Worm (Caenorhabditis elegans) whole organism, L4 larva: Measurements from ENCODE around the gene hda-1.
A peak's percentile ranks its signal among the peaks of the same experiment; 100 is the strongest.

Experiments used
- F26F4.8 ChIP-seq: fragments of 200-800 bp; sonication (Bioruptor generic); conservative IDR thresholded peaks from 2 replicates; pipeline ENCODE4 v1.3.6; 2022; ENCODE audit warnings: missing genetic modification characterization, missing compliant biosample characterization
- R02D3.7 ChIP-seq: fragments of 150-350 bp; sonication (generic microtip); optimal IDR thresholded peaks from 3 replicates; lab custom pipeline; 2014; ENCODE audit warnings: missing biosample characterization, missing genetic modification characterization
- Y75B8A.6 ChIP-seq: fragments of 200-800 bp; sonication (Bioruptor generic); IDR thresholded peaks from 2 replicates; pipeline ENCODE4 v1.3.6; 2022; ENCODE audit warnings: missing genetic modification reagents, missing genetic modification characterization, missing compliant biosample characterization
- ZK337.2 ChIP-seq: fragments of 200-800 bp; sonication (Bioruptor generic); IDR thresholded peaks from 2 replicates; pipeline ENCODE4 v1.3.6; 2022; ENCODE audit warnings: missing genetic modification reagents, missing genetic modification characterization, missing compliant biosample characterization
- ZK546.5 ChIP-seq, 2 experiments: sonication (generic microtip); optimal IDR thresholded peaks; 2 replicates each; lab custom pipeline; 2017; ENCODE audit warnings: missing biosample characterization in 2 of 2, missing genetic modification characterization in 2 of 2
- aha-1 ChIP-seq: fragments of 150-350 bp; peaks from one replicate; lab custom pipeline; 2014; ENCODE audit warnings: missing biosample characterization, missing genetic modification characterization
- arid-1 ChIP-seq: fragments of 200-800 bp; sonication (Bioruptor generic); conservative IDR thresholded peaks from 2 replicates; pipeline ENCODE4 v1.3.6; 2022; ENCODE audit warnings: missing genetic modification reagents, missing genetic modification characterization, missing compliant biosample characterization
- ceh-28 ChIP-seq: fragments of 150-350 bp; optimal IDR thresholded peaks from 2 replicates; lab custom pipeline; 2014; ENCODE audit warnings: missing biosample characterization, missing genetic modification reagents, missing genetic modification characterization
- ceh-32 ChIP-seq: sonication (generic microtip); optimal IDR thresholded peaks from 2 replicates; lab custom pipeline; 2016; ENCODE audit warnings: mild to moderate bottlenecking, missing genetic modification characterization, missing compliant biosample characterization; ENCODE audit not compliant: poor library complexity
- ceh-44 ChIP-seq: fragments of 200-800 bp; sonication (Bioruptor generic); IDR thresholded peaks from 2 replicates; pipeline ENCODE4 v1.3.6; 2022; ENCODE audit warnings: missing genetic modification reagents, missing genetic modification characterization, missing compliant biosample characterization
- ces-1 ChIP-seq: fragments of 150-350 bp; sonication (generic microtip); optimal IDR thresholded peaks from 4 replicates; lab custom pipeline; 2014; ENCODE audit warnings: missing biosample characterization, missing genetic modification reagents, missing genetic modification characterization
- cey-2 ChIP-seq: sonication (generic microtip); optimal IDR thresholded peaks from 3 replicates; lab custom pipeline; 2017; ENCODE audit warnings: missing genetic modification characterization, mild to moderate bottlenecking, missing compliant biosample characterization, antibody characterized with exemption, borderline replicate concordance; ENCODE audit not compliant: insufficient read depth
- ctbp-1 ChIP-seq: fragments of 200-800 bp; sonication (Bioruptor generic); IDR thresholded peaks from 2 replicates; pipeline ENCODE4 v1.3.6; 2022; ENCODE audit warnings: missing genetic modification reagents, missing genetic modification characterization, missing compliant biosample characterization
- daf-19 ChIP-seq: fragments of 200-800 bp; sonication (Bioruptor generic); conservative IDR thresholded peaks from 2 replicates; pipeline ENCODE4 v1.3.6; 2022; ENCODE audit warnings: missing genetic modification characterization, missing compliant biosample characterization
- dmd-6 ChIP-seq: fragments of 200-800 bp; sonication (Bioruptor generic); IDR thresholded peaks from 2 replicates; pipeline ENCODE4 v1.3.6; 2022; ENCODE audit warnings: missing genetic modification reagents, missing genetic modification characterization, missing compliant biosample characterization
- dmd-8 ChIP-seq: fragments of 200-800 bp; sonication (Bioruptor generic); IDR thresholded peaks from 2 replicates; pipeline ENCODE4 v1.3.6; 2022; ENCODE audit warnings: missing genetic modification characterization, missing compliant biosample characterization
- dmd-9 ChIP-seq: fragments of 200-800 bp; sonication (Bioruptor generic); IDR thresholded peaks from 2 replicates; pipeline ENCODE4 v1.3.6; 2022; ENCODE audit warnings: missing genetic modification reagents, missing genetic modification characterization, missing compliant biosample characterization
- duxl-1 ChIP-seq: sonication (generic microtip); optimal IDR thresholded peaks from 2 replicates; lab custom pipeline; 2016; ENCODE audit warnings: mild to moderate bottlenecking, missing genetic modification characterization, moderate library complexity, missing compliant biosample characterization; ENCODE audit not compliant: poor library complexity
- egl-43 ChIP-seq: fragments of 200-800 bp; sonication (Bioruptor generic); IDR thresholded peaks from 2 replicates; pipeline ENCODE4 v1.3.6; 2022; ENCODE audit warnings: missing genetic modification reagents, missing genetic modification characterization, missing compliant biosample characterization
- fos-1 ChIP-seq: fragments of 150-350 bp; optimal IDR thresholded peaks from 2 replicates; lab custom pipeline; 2014; ENCODE audit warnings: missing biosample characterization, missing genetic modification characterization
- gei-8 ChIP-seq: fragments of 200-800 bp; sonication (Bioruptor generic); optimal IDR thresholded peaks from 2 replicates; lab custom pipeline; 2018; ENCODE audit warnings: mild to moderate bottlenecking, missing genetic modification characterization, missing compliant biosample characterization
- hlh-11 ChIP-seq: fragments of 200-800 bp; sonication (Bioruptor generic); optimal IDR thresholded peaks from 2 replicates; lab custom pipeline; 2018; ENCODE audit warnings: mild to moderate bottlenecking, missing genetic modification characterization, missing compliant biosample characterization
- hmg-1.1 ChIP-seq: fragments of 200-800 bp; sonication (Bioruptor generic); IDR thresholded peaks from 2 replicates; pipeline ENCODE4 v1.3.6; 2022; ENCODE audit warnings: missing genetic modification reagents, missing genetic modification characterization, missing compliant biosample characterization
- lin-15B ChIP-seq: fragments of 150-350 bp; sonication (generic microtip); optimal IDR thresholded peaks from 3 replicates; lab custom pipeline; 2014; ENCODE audit warnings: missing biosample characterization, missing genetic modification characterization
- lin-38 ChIP-seq: fragments of 200-800 bp; sonication (Bioruptor generic); IDR thresholded peaks from 2 replicates; pipeline ENCODE4 v1.3.6; 2022; ENCODE audit warnings: missing genetic modification reagents, missing genetic modification characterization, missing compliant biosample characterization
- mdt-29 ChIP-seq: fragments of 200-800 bp; sonication (Bioruptor generic); IDR thresholded peaks from 2 replicates; pipeline ENCODE4 v1.3.6; 2022; ENCODE audit warnings: missing genetic modification reagents, missing genetic modification characterization, missing compliant biosample characterization
- nhr-102 ChIP-seq: sonication (generic microtip); optimal IDR thresholded peaks from 2 replicates; lab custom pipeline; 2016; ENCODE audit warnings: mild to moderate bottlenecking, missing genetic modification characterization, moderate library complexity, missing compliant biosample characterization
- nhr-28 ChIP-seq: fragments of 150-350 bp; optimal IDR thresholded peaks from 2 replicates; lab custom pipeline; 2014; ENCODE audit warnings: missing biosample characterization, missing genetic modification characterization
- nhr-48 ChIP-seq: sonication (generic microtip); optimal IDR thresholded peaks from 2 replicates; lab custom pipeline; 2016; ENCODE audit warnings: mild to moderate bottlenecking, missing genetic modification characterization, missing compliant biosample characterization
- nhr-6 ChIP-seq: fragments of 150-350 bp; optimal IDR thresholded peaks from 2 replicates; lab custom pipeline; 2014; ENCODE audit warnings: missing biosample characterization, missing genetic modification characterization
- nhr-76 ChIP-seq: fragments of 150-350 bp; optimal IDR thresholded peaks from 2 replicates; lab custom pipeline; 2014; ENCODE audit warnings: missing biosample characterization, missing genetic modification characterization
- pqm-1 ChIP-seq: sonication (generic microtip); optimal IDR thresholded peaks from 2 replicates; lab custom pipeline; 2017; ENCODE audit warnings: missing biosample characterization, missing genetic modification characterization
- rbr-2 ChIP-seq: sonication (generic microtip); optimal IDR thresholded peaks from 2 replicates; lab custom pipeline; 2016; ENCODE audit warnings: missing genotype, missing genetic modification characterization, missing compliant biosample characterization
- skn-1 ChIP-seq: fragments of 150-350 bp; optimal IDR thresholded peaks from 2 replicates; lab custom pipeline; 2014; ENCODE audit warnings: missing biosample characterization, missing genetic modification characterization
- snpc-1.2 ChIP-seq: fragments of 200-800 bp; sonication (Bioruptor generic); IDR thresholded peaks from 2 replicates; pipeline ENCODE4 v1.3.6; 2022; ENCODE audit warnings: missing genetic modification reagents, missing genetic modification characterization, missing compliant biosample characterization
- spr-1 ChIP-seq: sonication (generic microtip); optimal IDR thresholded peaks from 2 replicates; lab custom pipeline; 2016; ENCODE audit warnings: mild to moderate bottlenecking, missing genetic modification characterization, missing compliant biosample characterization
- unc-62 ChIP-seq, 3 experiments: fragments of 150-350 bp in 1 of 3; sonication (generic microtip); optimal IDR thresholded peaks in 2 of 3; peaks in 1 of 3; 1 replicate in 1 of 3; 2 replicates in 2 of 3; lab custom pipeline; 2014 to 2017; ENCODE audit warnings: missing biosample characterization in 3 of 3, missing genetic modification characterization in 3 of 3, missing genetic modification reagents in 3 of 3, missing genotype in 1 of 3
- vab-7 ChIP-seq: fragments of 200-800 bp; sonication (Bioruptor generic); IDR thresholded peaks from 2 replicates; pipeline ENCODE4 v1.3.6; 2022; ENCODE audit warnings: missing genetic modification reagents, missing genetic modification characterization, missing compliant biosample characterization
- zfp-2 ChIP-seq: sonication (generic microtip); optimal IDR thresholded peaks from 2 replicates; lab custom pipeline; 2016; ENCODE audit warnings: mild to moderate bottlenecking, missing genetic modification characterization, missing compliant biosample characterization
- zip-11 ChIP-seq: fragments of 200-800 bp; sonication (Bioruptor generic); IDR thresholded peaks from 2 replicates; pipeline ENCODE4 v1.3.6; 2022; ENCODE audit warnings: missing genetic modification characterization, missing compliant biosample characterization
- ztf-11 ChIP-seq: fragments of 150-350 bp; optimal IDR thresholded peaks from 2 replicates; lab custom pipeline; 2014; ENCODE audit warnings: missing biosample characterization, missing genetic modification characterization

Gene hda-1

ce11 chrV:14506713-14507675 is 18.2 kb upstream of the hda-1 start:
- TF ChIP-seq hmg-1.1 (GFP tag; lab: Robert Waterston, UW) (no peak), unc-62 (GFP tag; optimal IDR thresholded peaks at IDR 0.05 in 1 of 2; lab: Kevin White, UChicago) (peak in 1 of 2 experiments; percentile 40), unc-62 (tag; optimal IDR thresholded peaks at IDR 0.05; lab: Kevin White, UChicago) (no peak), nhr-76 (tag; lab: Kevin White, UChicago) (no peak), duxl-1 (tag; lab: Kevin White, UChicago) (no peak), ctbp-1 (no peak), vab-7 (GFP tag; lab: Robert Waterston, UW) (no peak), aha-1 (tag; lab: Kevin White, UChicago) (peak; percentile 75), dmd-6 (GFP tag; lab: Robert Waterston, UW) (no peak), nhr-28 (tag; lab: Kevin White, UChicago) (peak; percentile 13), gei-8 (no peak), ZK337.2 (no peak)

DNA sequence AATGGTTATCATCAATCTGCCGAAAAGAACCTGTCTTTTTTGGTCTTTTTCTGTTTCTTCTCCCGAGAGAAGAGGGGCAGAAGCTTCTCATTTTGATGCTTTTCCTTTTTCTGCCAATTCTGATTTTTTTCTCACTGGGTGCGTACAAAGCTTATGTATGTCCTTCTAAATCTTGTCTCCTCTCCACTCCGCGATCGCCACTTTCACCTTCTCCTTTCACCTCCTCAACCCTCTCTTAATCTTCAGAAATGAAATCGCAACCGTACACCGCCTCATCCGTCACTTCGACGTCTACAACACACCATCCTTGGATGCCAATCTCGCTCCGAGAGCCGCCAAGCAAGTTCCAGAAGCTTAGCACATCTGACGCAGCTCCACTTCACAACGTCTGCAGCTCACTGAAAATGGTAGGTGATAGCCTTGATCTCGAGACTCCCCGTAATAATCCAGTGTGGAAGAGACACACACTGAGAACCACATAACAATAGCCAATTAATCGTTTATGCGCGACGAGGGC is 17.1 kb upstream of the hda-1 start, which contains the start of gene R02D5.1:
Gene R02D5.1 (plus strand): TSS at position 245 of the 517 bp plus-strand sequence.
- TF ChIP-seq hlh-11 (tag; lab: Kevin White, UChicago) = peak; percentile 25
- TF ChIP-seq nhr-48 (tag; lab: Kevin White, UChicago) = peak; percentile 43
- no peak for TF ChIP-seq egl-43 (GFP tag; lab: Robert Waterston, UW)

DNA sequence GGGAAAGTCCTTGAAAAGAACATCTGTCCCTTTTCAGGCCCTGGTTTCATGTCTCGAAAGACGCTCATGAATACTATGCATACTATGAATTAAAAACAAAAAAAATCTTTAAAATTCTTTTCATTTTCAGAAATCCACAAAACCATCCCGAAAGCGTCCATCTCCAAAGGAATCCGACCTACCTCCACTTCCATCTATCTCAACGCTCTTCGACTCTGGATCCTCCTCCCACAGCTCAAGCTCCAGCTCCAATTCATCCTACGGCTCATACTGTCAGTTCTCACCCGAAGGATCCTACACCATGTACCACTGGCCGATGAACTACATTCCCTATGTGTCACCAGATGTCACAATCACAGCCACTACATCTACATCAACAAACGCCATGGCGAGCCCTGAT is 16.6 kb upstream of the hda-1 start:
- no peak for TF ChIP-seq ZK546.5 (tag; optimal IDR thresholded peaks at IDR 0.05; lab: Kevin White, UChicago)
- TF ChIP-seq unc-62 (GFP tag; optimal IDR thresholded peaks at IDR 0.05 in 1 of 2; lab: Kevin White, UChicago) = peak in 1 of 2 experiments; percentile 66
- TF ChIP-seq unc-62 (tag; optimal IDR thresholded peaks at IDR 0.05; lab: Kevin White, UChicago) = no peak
- TF ChIP-seq aha-1 (tag; lab: Kevin White, UChicago) = peak; percentile 68

ce11 chrV:14510746-14511145 is 14.4 kb upstream of the hda-1 start, which contains the start of gene R02D5.9:
R02D5.9 (minus strand) TSS chrV:14511123.
- no peak for TF ChIP-seq daf-19 (GFP tag; lab: Robert Waterston, UW)
- TF ChIP-seq fos-1 = no peak
- no peak for TF ChIP-seq dmd-6 (GFP tag; lab: Robert Waterston, UW)
- no peak for TF ChIP-seq ceh-28 (tag; lab: Kevin White, UChicago)
- no peak for TF ChIP-seq zip-11
- TF ChIP-seq dmd-9 (GFP tag; lab: Robert Waterston, UW) = no peak
- no peak for TF ChIP-seq nhr-102 (tag; lab: Kevin White, UChicago)
- TF ChIP-seq nhr-6 (tag; lab: Kevin White, UChicago) = peak; percentile 85
- TF ChIP-seq arid-1 (GFP tag; lab: Robert Waterston, UW) = no peak
- no peak for TF ChIP-seq ceh-32 (tag; lab: Kevin White, UChicago)
- TF ChIP-seq mdt-29 (GFP tag; lab: Robert Waterston, UW) = no peak
- peak; percentile 52 for TF ChIP-seq cey-2 (tag; lab: Kevin White, UChicago)
- TF ChIP-seq pqm-1 (tag; lab: Kevin White, UChicago) = no peak
- TF ChIP-seq rbr-2 (tag; lab: Kevin White, UChicago) = no peak
- no peak for TF ChIP-seq ces-1 (GFP tag; lab: Kevin White, UChicago)
- no peak for TF ChIP-seq ztf-11 (tag; lab: Kevin White, UChicago)
- no peak for TF ChIP-seq dmd-8
- TF ChIP-seq ceh-44 (GFP tag; lab: Robert Waterston, UW) = no peak
- no peak for TF ChIP-seq lin-15B (tag; lab: Kevin White, UChicago)
- TF ChIP-seq lin-38 (GFP tag; lab: Robert Waterston, UW) = no peak
- no peak for TF ChIP-seq R02D3.7 (tag; lab: Kevin White, UChicago)
- no peak for TF ChIP-seq ZK337.2
- TF ChIP-seq F26F4.8 (GFP tag; lab: Robert Waterston, UW) = no peak
- TF ChIP-seq nhr-76 (tag; lab: Kevin White, UChicago) = peak; percentile 14
- TF ChIP-seq Y75B8A.6 = no peak
- TF ChIP-seq snpc-1.2 (GFP tag; lab: Robert Waterston, UW) = no peak
- no peak for TF ChIP-seq spr-1 (tag; lab: Kevin White, UChicago)
- TF ChIP-seq unc-62 (GFP tag; optimal IDR thresholded peaks at IDR 0.05 in 1 of 2; lab: Kevin White, UChicago) = peak in 1 of 2 experiments; percentile 85
- no peak for TF ChIP-seq unc-62 (tag; optimal IDR thresholded peaks at IDR 0.05; lab: Kevin White, UChicago)
- TF ChIP-seq ZK546.5 (tag; optimal IDR thresholded peaks at IDR 0.05; lab: Kevin White, UChicago) = no peak
- no peak for TF ChIP-seq zfp-2 (tag; lab: Kevin White, UChicago)
- TF ChIP-seq skn-1 (tag; lab: Kevin White, UChicago) = no peak
